Worm (Caenorhabditis elegans) whole organism, early embryonic: Measurements from ENCODE around the gene perm-5.

ENCODE experiments used
- B0310.2 ChIP-seq: sonication (generic microtip); optimal IDR thresholded peaks from 2 replicates; lab custom pipeline; 2016; ENCODE audit warnings: mild to moderate bottlenecking, missing genetic modification characterization, missing compliant biosample characterization
- ama-1 ChIP-seq: fragments of 150-350 bp; optimal IDR thresholded peaks from 2 replicates; lab custom pipeline; 2014
- ceh-36 ChIP-seq: sonication (generic microtip); optimal IDR thresholded peaks from 2 replicates; lab custom pipeline; 2016; ENCODE audit warnings: missing genetic modification characterization, inconsistent platforms, missing compliant biosample characterization
- ets-7 ChIP-seq: sonication (generic microtip); optimal IDR thresholded peaks from 2 replicates; lab custom pipeline; 2016; ENCODE audit warnings: missing genotype, missing genetic modification characterization, missing compliant biosample characterization
- hmbx-1 ChIP-seq: sonication (generic microtip); optimal IDR thresholded peaks from 2 replicates; lab custom pipeline; 2016; ENCODE audit warnings: mild to moderate bottlenecking, missing genetic modification characterization, missing compliant biosample characterization
- hmg-4 ChIP-seq: fragments of 200-800 bp; sonication (Bioruptor generic); optimal IDR thresholded peaks from 2 replicates; lab custom pipeline; 2018; ENCODE audit warnings: mild to moderate bottlenecking, missing genetic modification characterization, missing compliant biosample characterization
- scrt-1 ChIP-seq: fragments of 200-800 bp; sonication (Bioruptor generic); IDR thresholded peaks from 2 replicates; pipeline ENCODE4 v1.3.6; 2022; ENCODE audit warnings: missing genetic modification characterization, missing compliant biosample characterization
- tbx-11 ChIP-seq: fragments of 200-800 bp; sonication (Bioruptor generic); IDR thresholded peaks from 2 replicates; pipeline ENCODE4 v1.3.6; 2022; ENCODE audit warnings: missing genetic modification characterization, missing compliant biosample characterization
- tbx-37 ChIP-seq: fragments of 200-800 bp; sonication (Bioruptor generic); conservative IDR thresholded peaks from 2 replicates; pipeline ENCODE4 v1.3.6; 2022; ENCODE audit warnings: missing genetic modification reagents, missing genetic modification characterization, missing compliant biosample characterization

DNA sequence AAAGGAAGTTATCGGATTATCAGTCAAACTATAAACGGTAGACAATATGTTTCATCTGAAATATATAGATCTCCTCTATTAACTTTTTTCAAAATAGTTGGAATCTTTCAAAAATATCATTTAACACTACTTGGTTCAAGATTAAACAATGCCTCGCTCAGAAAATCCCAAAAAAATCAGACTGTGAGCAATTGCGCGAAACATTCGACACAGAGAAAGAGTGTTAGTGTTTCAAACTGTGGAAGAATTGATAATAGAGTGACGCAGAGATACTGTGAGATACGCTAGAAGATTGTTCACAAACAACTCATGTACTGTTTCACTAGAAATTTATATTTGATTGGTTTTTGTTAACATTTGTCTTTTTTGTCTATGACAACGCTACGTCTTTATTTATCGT lies 37.8 kb upstream of the perm-5 start, which contains the start of gene chil-11:
- TF ChIP-seq ama-1 (lab: Kevin White, UChicago) (no peak), tbx-37 (GFP tag; lab: Robert Waterston, UW) (no peak), hmg-4 (no peak), ets-7 (no peak), ceh-36 (no peak), B0310.2 (tag; lab: Kevin White, UChicago) (no peak), tbx-11 (GFP tag; lab: Robert Waterston, UW) (no peak), scrt-1 (no peak), hmbx-1 (tag; lab: Kevin White, UChicago) (no peak)
